Fruit fly (Drosophila melanogaster) S2 (cell line): ENCODE results near the gene Osi21.

Source experiments
- CG8478 ChIP-seq: fragments of >200 bp; optimal IDR thresholded peaks from 2 replicates; lab custom pipeline; 2018
- CTCF ChIP-seq, 2 experiments: fragments of >200 bp; optimal IDR thresholded peaks; 2 replicates each; lab custom pipeline; 2018

- TF ChIP-seq CG8478 (no peak), CTCF (optimal IDR thresholded peaks at IDR 0.05; lab: Kevin White, UChicago) (no peak)
Observed at dm6 chr2L:11323917-11324316, 38.4 kb upstream of the Osi21 start.
